Fruit fly (Drosophila melanogaster) whole organism, embryonic: Measurements from ENCODE around the gene CG2617.
A peak's percentile ranks its signal among the peaks of the same experiment; 100 is the strongest.

ENCODE experiments used
- Aef1 ChIP-seq: fragments of 200-800 bp; sonication (Bioruptor generic); IDR thresholded peaks from 3 replicates; pipeline ENCODE4 v1.3.6; 2022; ENCODE audit warnings: missing biosample characterization, missing genetic modification characterization
- CG1233 ChIP-seq: fragments of 200-800 bp; sonication (Bioruptor generic); optimal IDR thresholded peaks from 4 replicates; lab custom pipeline; 2018; ENCODE audit warnings: missing biosample characterization, mild to moderate bottlenecking, missing genetic modification characterization
- CG13424 ChIP-seq: fragments of 200-800 bp; sonication (Bioruptor generic); optimal IDR thresholded peaks from 2 replicates; lab custom pipeline; 2019; ENCODE audit warnings: missing biosample characterization, mild to moderate bottlenecking, missing genetic modification characterization, moderate library complexity
- CG14050 ChIP-seq: fragments of 200-800 bp; sonication (Bioruptor generic); IDR thresholded peaks from 3 replicates; pipeline ENCODE4 v1.3.6; 2022; ENCODE audit warnings: missing biosample characterization, missing genetic modification characterization
- CG1602 ChIP-seq: fragments of 200-800 bp; sonication (Bioruptor generic); optimal IDR thresholded peaks from 3 replicates; lab custom pipeline; 2016; ENCODE audit warnings: missing biosample characterization, missing genetic modification characterization
- CG16863 ChIP-seq: fragments of 200-800 bp; sonication (Bioruptor generic); optimal IDR thresholded peaks from 3 replicates; lab custom pipeline; 2016; ENCODE audit warnings: missing biosample characterization, missing genetic modification characterization
- CG17186 ChIP-seq: fragments of 200-800 bp; sonication (Bioruptor generic); optimal IDR thresholded peaks from 3 replicates; lab custom pipeline; 2017; ENCODE audit warnings: missing biosample characterization, missing genetic modification reagents, missing genetic modification characterization
- CG17802 ChIP-seq: fragments of 200-800 bp; sonication (Bioruptor generic); optimal IDR thresholded peaks from 2 replicates; lab custom pipeline; 2018; ENCODE audit warnings: missing biosample characterization, mild to moderate bottlenecking, missing genetic modification characterization, moderate library complexity
- CG18619 ChIP-seq: fragments of 200-800 bp; sonication (Bioruptor generic); optimal IDR thresholded peaks from 3 replicates; lab custom pipeline; 2017; ENCODE audit warnings: missing biosample characterization, mild to moderate bottlenecking, missing genetic modification characterization
- CG2202 ChIP-seq: fragments of 200-800 bp; sonication (Bioruptor generic); optimal IDR thresholded peaks from 2 replicates; lab custom pipeline; 2018; ENCODE audit warnings: missing biosample characterization, mild to moderate bottlenecking, missing genetic modification characterization
- CG6813 ChIP-seq: fragments of 200-800 bp; sonication (Bioruptor generic); optimal IDR thresholded peaks from 2 replicates; lab custom pipeline; 2017; ENCODE audit warnings: missing biosample characterization, missing genetic modification characterization, mild to moderate bottlenecking, moderate library complexity, missing genetic modification reagents
- CG8089 ChIP-seq: fragments of 200-800 bp; sonication (Bioruptor generic); optimal IDR thresholded peaks from 3 replicates; lab custom pipeline; 2016; ENCODE audit warnings: missing biosample characterization, missing genetic modification characterization
- CG8388 ChIP-seq: fragments of 200-800 bp; sonication (Bioruptor generic); optimal IDR thresholded peaks from 2 replicates; lab custom pipeline; 2019; ENCODE audit warnings: missing biosample characterization, mild to moderate bottlenecking, missing genetic modification characterization, moderate library complexity
- CG8924 ChIP-seq: fragments of 200-800 bp; optimal IDR thresholded peaks from 3 replicates; lab custom pipeline; 2019; ENCODE audit warnings: missing biosample characterization, mild to moderate bottlenecking, missing genetic modification characterization, moderate library complexity
- CrebB ChIP-seq: fragments of 200-800 bp; sonication (Bioruptor generic); optimal IDR thresholded peaks from 3 replicates; lab custom pipeline; 2018; ENCODE audit warnings: missing biosample characterization, mild to moderate bottlenecking, missing genetic modification characterization
- Dad ChIP-seq: fragments of 200-800 bp; sonication (Bioruptor generic); optimal IDR thresholded peaks from 3 replicates; lab custom pipeline; 2016; ENCODE audit warnings: missing biosample characterization, missing genetic modification characterization
- Fer1 ChIP-seq: fragments of 200-800 bp; sonication (Bioruptor generic); optimal IDR thresholded peaks from 2 replicates; lab custom pipeline; 2017; ENCODE audit warnings: missing biosample characterization, mild to moderate bottlenecking, missing genetic modification characterization
- HmgZ ChIP-seq: fragments of 200-800 bp; sonication (Bioruptor generic); optimal IDR thresholded peaks from 2 replicates; lab custom pipeline; 2018; ENCODE audit warnings: missing biosample characterization, mild to moderate bottlenecking, missing genetic modification characterization
- Jarid2 ChIP-seq: fragments of 200-800 bp; sonication (Bioruptor generic); optimal IDR thresholded peaks from 3 replicates; lab custom pipeline; 2017; ENCODE audit warnings: mild to moderate bottlenecking, missing biosample characterization, missing genetic modification reagents, missing genetic modification characterization
- MBD-R2 ChIP-seq: fragments of 200-800 bp; sonication (Bioruptor generic); IDR thresholded peaks from 2 replicates; pipeline ENCODE4 v1.3.6; 2022; ENCODE audit warnings: missing biosample characterization, missing genetic modification characterization
- NK7.1 ChIP-seq: fragments of 200-800 bp; sonication (Bioruptor generic); optimal IDR thresholded peaks from 3 replicates; lab custom pipeline; 2016; ENCODE audit warnings: missing biosample characterization, missing genetic modification characterization
- Rfx ChIP-seq: fragments of 200-800 bp; sonication (Bioruptor generic); IDR thresholded peaks from 2 replicates; pipeline ENCODE4 v1.3.6; 2022; ENCODE audit warnings: missing biosample characterization, missing genetic modification characterization
- Sox100B ChIP-seq: fragments of 200-800 bp; sonication (Bioruptor generic); optimal IDR thresholded peaks from 3 replicates; lab custom pipeline; 2018; ENCODE audit warnings: missing biosample characterization, mild to moderate bottlenecking, missing genetic modification characterization
- cas ChIP-seq: fragments of 200-800 bp; sonication (Bioruptor generic); IDR thresholded peaks from 2 replicates; pipeline ENCODE4 v1.3.6; 2022; ENCODE audit warnings: missing biosample characterization, missing genetic modification characterization
- cg ChIP-seq: fragments of 200-800 bp; sonication (Bioruptor generic); optimal IDR thresholded peaks from 3 replicates; lab custom pipeline; 2019; ENCODE audit warnings: missing biosample characterization, mild to moderate bottlenecking, missing genetic modification characterization, moderate library complexity
- chinmo ChIP-seq: fragments of 200-800 bp; sonication (Bioruptor generic); IDR thresholded peaks from 4 replicates; pipeline ENCODE4 v1.3.6; 2022; ENCODE audit warnings: missing biosample characterization, missing genetic modification characterization; ENCODE audit not compliant: partially characterized antibody
- ci ChIP-seq: fragments of 200-800 bp; sonication (Bioruptor generic); IDR thresholded peaks from 3 replicates; pipeline ENCODE4 v1.3.6; 2022; ENCODE audit warnings: missing biosample characterization, missing genetic modification characterization
- crol ChIP-seq: fragments of 200-800 bp; sonication (Bioruptor generic); IDR thresholded peaks from 2 replicates; pipeline ENCODE4 v1.3.6; 2022; ENCODE audit warnings: missing biosample characterization, missing genetic modification characterization
- dpn ChIP-seq, 2 experiments: fragments of 200-800 bp; sonication (Bioruptor generic); optimal IDR thresholded peaks; 3 replicates each; lab custom pipeline; 2016; ENCODE audit warnings: missing biosample characterization in 2 of 2, missing genetic modification characterization in 2 of 2
- eve ChIP-seq, 2 experiments: fragments of >200 bp; optimal IDR thresholded peaks; 2 replicates each; lab custom pipeline; 2017; ENCODE audit warnings: missing biosample characterization in 2 of 2, missing genetic modification characterization in 2 of 2
- fd3F ChIP-seq: fragments of 200-800 bp; sonication (Bioruptor generic); optimal IDR thresholded peaks from 2 replicates; lab custom pipeline; 2018; ENCODE audit warnings: missing biosample characterization, mild to moderate bottlenecking, missing genetic modification characterization, moderate library complexity
- gcm ChIP-seq: fragments of 200-800 bp; sonication (Bioruptor generic); optimal IDR thresholded peaks from 2 replicates; lab custom pipeline; 2019; ENCODE audit warnings: missing biosample characterization, mild to moderate bottlenecking, missing genetic modification characterization, moderate library complexity
- gfzf ChIP-seq: fragments of 200-800 bp; sonication (Bioruptor generic); optimal IDR thresholded peaks from 2 replicates; lab custom pipeline; 2016; ENCODE audit warnings: missing biosample characterization, mild to moderate bottlenecking, missing genetic modification characterization, moderate library complexity
- grau ChIP-seq: fragments of 200-800 bp; optimal IDR thresholded peaks from 3 replicates; lab custom pipeline; 2019; ENCODE audit warnings: missing biosample characterization, mild to moderate bottlenecking, missing genetic modification characterization, moderate library complexity
- gt ChIP-seq: fragments of 200-800 bp; sonication (Bioruptor generic); IDR thresholded peaks from 2 replicates; pipeline ENCODE4 v1.3.6; 2022; ENCODE audit warnings: missing biosample characterization, missing genetic modification characterization
- hkb ChIP-seq, 2 experiments: fragments of 200-800 bp in 1 of 2; fragments of >200 bp in 1 of 2; sonication (Bioruptor generic) in 1 of 2; IDR thresholded peaks in 1 of 2; optimal IDR thresholded peaks in 1 of 2; 2 replicates each; pipeline versions ENCODE4 v1.3.6 to Lab custom; 2017 to 2022; ENCODE audit warnings: missing biosample characterization in 1 of 2, missing genetic modification characterization in 1 of 2
- hth ChIP-seq: fragments of >200 bp; optimal IDR thresholded peaks from 2 replicates; lab custom pipeline; 2017; ENCODE audit warnings: inconsistent platforms
- inv ChIP-seq: fragments of 200-800 bp; sonication (Bioruptor generic); IDR thresholded peaks from 2 replicates; pipeline ENCODE4 v1.3.6; 2022; ENCODE audit warnings: missing biosample characterization, missing genetic modification characterization; ENCODE audit not compliant: partially characterized antibody
- lola ChIP-seq, 3 experiments: fragments of >200 bp in 2 of 3; fragments of 200-800 bp in 1 of 3; sonication (Bioruptor generic) in 1 of 3; optimal IDR thresholded peaks; 2 replicates each; lab custom pipeline; 2017 to 2019; ENCODE audit warnings: missing biosample characterization in 3 of 3, missing genetic modification characterization in 3 of 3, mild to moderate bottlenecking in 1 of 3, moderate library complexity in 1 of 3
- otp ChIP-seq: fragments of 200-800 bp; sonication (Bioruptor generic); IDR thresholded peaks from 3 replicates; pipeline ENCODE4, ENCODE4 v1.3.6; 2022; ENCODE audit warnings: missing biosample characterization, missing genetic modification characterization
- pho ChIP-seq: fragments of 200-800 bp; sonication (Bioruptor generic); optimal IDR thresholded peaks from 2 replicates; lab custom pipeline; 2016; ENCODE audit warnings: missing biosample characterization, missing genetic modification characterization
- psq ChIP-seq: fragments of 200-800 bp; sonication (Bioruptor generic); optimal IDR thresholded peaks from 2 replicates; lab custom pipeline; 2017; ENCODE audit warnings: missing biosample characterization, missing genetic modification characterization
- seq ChIP-seq: fragments of 200-800 bp; sonication (Bioruptor generic); IDR thresholded peaks from 2 replicates; pipeline ENCODE4 v1.3.6; 2022; ENCODE audit warnings: missing biosample characterization, missing genetic modification characterization
- shn ChIP-seq: fragments of 200-800 bp; sonication (Bioruptor generic); optimal IDR thresholded peaks from 3 replicates; lab custom pipeline; 2016; ENCODE audit warnings: missing biosample characterization, missing genetic modification characterization
- sim ChIP-seq: fragments of 200-800 bp; sonication (Bioruptor generic); IDR thresholded peaks from 2 replicates; pipeline ENCODE4 v1.3.6; 2022; ENCODE audit warnings: missing biosample characterization, missing genetic modification characterization
- slbo ChIP-seq: fragments of 200-800 bp; sonication (Bioruptor generic); IDR thresholded peaks from 2 replicates; pipeline ENCODE4 v1.3.6; 2022; ENCODE audit warnings: missing biosample characterization, missing genetic modification characterization
- sqz ChIP-seq: fragments of 200-800 bp; sonication (Bioruptor generic); optimal IDR thresholded peaks from 3 replicates; lab custom pipeline; 2018; ENCODE audit warnings: missing biosample characterization, mild to moderate bottlenecking, missing genetic modification characterization
- ssp ChIP-seq: fragments of 200-800 bp; sonication (Bioruptor generic); IDR thresholded peaks from 2 replicates; pipeline ENCODE4 v1.3.6; 2022; ENCODE audit warnings: missing biosample characterization, missing genetic modification characterization
- stwl ChIP-seq: fragments of 200-800 bp; sonication (Bioruptor generic); optimal IDR thresholded peaks from 3 replicates; lab custom pipeline; 2018; ENCODE audit warnings: missing biosample characterization, mild to moderate bottlenecking, missing genetic modification characterization, moderate library complexity
- wor ChIP-seq: fragments of 200-800 bp; sonication (Bioruptor generic); IDR thresholded peaks from 2 replicates; pipeline ENCODE4 v1.3.6; 2022; ENCODE audit warnings: missing biosample characterization, missing genetic modification characterization

Gene CG2617

dm6 chr2L:20645394-20645869 is 36.7 kb upstream of the CG2617 start, which contains the start of the genes phr6-4 and CG2608 (continued):
- TF ChIP-seq CG1233 (GFP tag; lab: Kevin White, UChicago) (peak; percentile 92), Fer1 (peak; percentile 93), gcm (peak; percentile 95), Sox100B (GFP tag; lab: Kevin White, UChicago) (peak; percentile 94), lola (GFP tag; optimal IDR thresholded peaks at IDR 0.05; lab: Kevin White, UChicago) (peak in 1 of 3 experiments; percentile 94), pho (peak; percentile 88), psq (peak; percentile 78), hth (lab: Kevin White, UChicago) (no peak), CG18619 (peak; percentile 93), sim (GFP tag; lab: Robert Waterston, UW) (no peak), MBD-R2 (GFP tag; lab: Robert Waterston, UW) (peak; percentile 64), stwl (tag; lab: Kevin White, UChicago) (peak; percentile 44), hkb (optimal IDR thresholded peaks at IDR 0.05; lab: Kevin White, UChicago) (no peak), hkb (GFP tag; IDR thresholded peaks at IDR 0.05; lab: Robert Waterston, UW) (peak; percentile 91), cas (GFP tag; lab: Robert Waterston, UW) (peak; percentile 72), gfzf (GFP tag; lab: Kevin White, UChicago) (peak; percentile 67), fd3F (GFP tag; lab: Kevin White, UChicago) (peak; percentile 94), slbo (GFP tag; lab: Robert Waterston, UW) (peak; percentile 92), grau (tag; lab: Kevin White, UChicago) (peak; percentile 95), eve (GFP tag; optimal IDR thresholded peaks at IDR 0.05; lab: Kevin White, UChicago) (no peak), CrebB (peak; percentile 86), CG1602 (GFP tag; lab: Kevin White, UChicago) (peak; percentile 92), inv (GFP tag; lab: Robert Waterston, UW) (no peak), otp (GFP tag; lab: Robert Waterston, UW) (peak; percentile 62; the same call in 2 of the 3 replicates), NK7.1 (GFP tag; lab: Kevin White, UChicago) (peak; percentile 80), chinmo (GFP tag; lab: Robert Waterston, UW) (no peak), CG14050 (GFP tag; lab: Robert Waterston, UW) (peak; percentile 80), sqz (peak; percentile 89), dpn (GFP tag; optimal IDR thresholded peaks at IDR 0.05; lab: Kevin White, UChicago) (peak; percentile 86 to 95), wor (GFP tag; lab: Robert Waterston, UW) (peak; percentile 78), shn (GFP tag; lab: Kevin White, UChicago) (peak; percentile 82), CG8388 (GFP tag; lab: Kevin White, UChicago) (peak; percentile 92), cg (no peak), CG8924 (peak; percentile 94), Rfx (GFP tag; lab: Robert Waterston, UW) (peak; percentile 87), CG16863 (peak; percentile 77), CG6813 (GFP tag; lab: Kevin White, UChicago) (peak; percentile 85), Aef1 (GFP tag; lab: Robert Waterston, UW) (peak; percentile 82), gt (GFP tag; lab: Robert Waterston, UW) (peak; percentile 64), Dad (GFP tag; lab: Kevin White, UChicago) (peak; percentile 77), CG17186 (GFP tag; lab: Kevin White, UChicago) (peak; percentile 44), CG2202 (tag; lab: Kevin White, UChicago) (peak; percentile 85), ssp (GFP tag; lab: Robert Waterston, UW) (no peak), crol (0 out of 2 replicates have a peak, but pooled peaks have one; percentile 13), seq (peak; percentile 86), CG17802 (tag; lab: Kevin White, UChicago) (peak; percentile 69), CG13424 (tag; lab: Kevin White, UChicago) (peak; percentile 95), Jarid2 (GFP tag; lab: Kevin White, UChicago) (peak; percentile 66), HmgZ (peak; percentile 94), ci (GFP tag; lab: Robert Waterston, UW) (peak; percentile 87; the same call in 2 of the 3 replicates), CG8089 (peak; percentile 72)
